Fruit fly (Drosophila melanogaster) Kc167 (cell line): ENCODE measurements around the gene CG10097.

Source experiments
- Sin3A ChIP-seq: fragments of >200 bp; optimal IDR thresholded peaks from 2 replicates; lab custom pipeline; 2018; ENCODE audit warnings: missing external identifiers
- h ChIP-seq: fragments of >200 bp; optimal IDR thresholded peaks from 3 replicates; lab custom pipeline; 2018; ENCODE audit warnings: missing external identifiers
- insv ChIP-seq: fragments of >200 bp; optimal IDR thresholded peaks from 3 replicates; lab custom pipeline; 2018; ENCODE audit warnings: missing external identifiers
- psq ChIP-seq: fragments of >200 bp; optimal IDR thresholded peaks from 2 replicates; lab custom pipeline; 2017; ENCODE audit warnings: missing external identifiers
- ttk ChIP-seq: sonication (Bioruptor generic); optimal IDR thresholded peaks from 2 replicates; lab custom pipeline; 2017; ENCODE audit warnings: missing external identifiers

- no peak for TF ChIP-seq ttk (lab: Kevin White, UChicago)
- TF ChIP-seq insv (lab: Kevin White, UChicago) = no peak
- TF ChIP-seq Sin3A = no peak
- no peak for TF ChIP-seq psq (lab: Kevin White, UChicago)
- TF ChIP-seq h (lab: Kevin White, UChicago) = no peak
Observed at dm6 chr3R:12373800-12374199, 22.0 kb downstream of the CG10097 start, which contains the start of gene GstD4.
